Worm (Caenorhabditis elegans) whole organism, L2 larva: ENCODE measurements around the gene aman-1.

ENCODE experiments used
- Y55F3AM.14 ChIP-seq: fragments of 200-800 bp; sonication (Bioruptor generic); optimal IDR thresholded peaks from 2 replicates; lab custom pipeline; 2018; ENCODE audit warnings: mild to moderate bottlenecking, missing genetic modification characterization, missing compliant biosample characterization
- elt-1 ChIP-seq: fragments of 150-350 bp; optimal IDR thresholded peaks from 2 replicates; lab custom pipeline; 2014; ENCODE audit warnings: missing biosample characterization, missing genetic modification characterization

- TF ChIP-seq elt-1 (tag; lab: Kevin White, UChicago) (no peak), Y55F3AM.14 (GFP tag; lab: Kevin White, UChicago) (no peak)
These were observed 32.8 kb upstream of the aman-1 start for ce11 chrX:4700083-4700482.
